Worm (Caenorhabditis elegans): ENCODE results near the gene nhr-225.

nhr-225 gene

DNA sequence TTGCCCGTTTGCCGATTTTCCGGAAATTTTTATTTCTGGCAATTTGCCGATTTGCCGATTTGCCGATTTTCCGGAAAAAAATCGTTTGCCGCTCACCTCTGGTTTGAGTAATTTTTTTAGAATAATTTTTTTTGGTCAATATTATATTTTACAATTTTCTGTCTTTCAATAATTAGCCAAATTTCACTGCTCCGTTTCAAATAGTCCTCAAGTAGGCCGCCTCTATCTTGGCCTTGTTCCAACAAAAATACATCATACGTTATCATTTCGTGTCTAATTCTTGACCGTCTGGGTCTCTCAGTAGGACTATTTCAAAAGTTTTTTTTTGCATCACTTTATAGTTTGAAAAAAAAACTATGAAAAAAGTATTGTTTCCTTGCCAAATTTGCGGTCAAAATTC is 2.0 kb upstream of the nhr-225 start, which contains the start of gene nhr-115:
Gene nhr-115 (plus strand): TSS at position 301 of the 400 bp plus-strand sequence.
- TF ChIP-seq dpl-1 (GFP tag; optimal IDR thresholded peaks at IDR 0.05) (no peak), mab-9 (GFP tag; IDR thresholded peaks at IDR 0.05) (no peak), hpl-2 (GFP tag; optimal IDR thresholded peaks at IDR 0.05) (no peak), ama-1 (optimal IDR thresholded peaks at IDR 0.05) (no peak), C04F5.9 (tag; optimal IDR thresholded peaks at IDR 0.05) (no peak), C34B4.2 (tag; optimal IDR thresholded peaks at IDR 0.05) (no peak)

DNA sequence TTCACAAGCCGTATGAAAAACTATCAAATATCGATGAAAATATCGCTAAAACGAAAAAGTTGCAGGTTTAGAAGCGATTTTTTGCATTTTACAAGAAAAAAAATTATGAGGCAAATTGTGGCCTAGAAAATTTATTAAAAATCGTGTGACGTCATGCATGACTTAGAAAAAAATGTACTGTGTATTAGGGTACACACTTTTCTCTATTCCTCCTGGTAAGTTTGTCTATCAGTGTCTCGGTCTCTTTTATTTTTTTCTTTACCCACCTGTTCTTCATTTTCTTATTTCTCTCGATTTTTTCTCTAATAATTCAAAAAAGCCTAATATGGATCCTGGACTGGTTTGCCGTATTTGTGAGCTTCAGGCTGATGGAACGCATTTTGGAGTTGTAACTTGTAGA is 5.2 kb downstream of the nhr-225 start, which contains the start of gene nhr-227:
Gene nhr-227 (plus strand): TSS at position 326 of the 400 bp plus-strand sequence.
- no peak for TF ChIP-seq ztf-4 (tag; optimal IDR thresholded peaks at IDR 0.05)
- TF ChIP-seq efl-1 (optimal IDR thresholded peaks at IDR 0.05) = no peak
- TF ChIP-seq efl-1 (GFP tag; optimal IDR thresholded peaks at IDR 0.05 in 1 of 2) = peak in 1 of 2 experiments; percentile 89

DNA sequence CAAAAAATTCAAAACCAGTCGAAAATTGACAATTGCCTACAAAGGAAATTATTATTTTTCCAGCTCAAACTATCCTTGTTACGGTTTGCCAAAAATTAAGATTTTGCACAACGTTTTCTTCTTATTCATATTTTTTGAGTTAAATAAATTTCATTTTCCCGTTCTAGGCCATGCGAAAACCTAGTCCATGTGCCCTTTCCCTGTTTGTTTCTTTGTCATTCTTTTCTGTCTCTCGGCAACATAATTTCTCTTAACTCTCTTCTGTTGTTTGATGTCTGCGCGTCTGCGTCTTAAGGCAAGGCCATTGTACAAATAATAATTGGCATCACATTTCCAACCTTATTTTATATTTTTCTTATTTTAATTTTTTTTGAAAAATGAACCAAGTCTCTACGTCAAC is 8.8 kb downstream of the nhr-225 start, which contains the start of gene nhr-228:
Gene nhr-228 (plus strand): TSS at position 261 of the 400 bp plus-strand sequence.
- TF ChIP-seq lin-14 (GFP tag; optimal IDR thresholded peaks at IDR 0.05) (peak; percentile 96), lin-35 (GFP tag; optimal IDR thresholded peaks at IDR 0.05) (peak; percentile 38 to 56), mep-1 (tag; optimal IDR thresholded peaks at IDR 0.05) (peak; percentile 64), swsn-7 (tag; optimal IDR thresholded peaks at IDR 0.05) (peak; percentile 23), dpl-1 (GFP tag; optimal IDR thresholded peaks at IDR 0.05) (peak in 2 of 3 experiments; percentile 9 to 56), nhr-28 (tag; optimal IDR thresholded peaks at IDR 0.05) (no peak), ceh-82 (tag; optimal IDR thresholded peaks at IDR 0.05) (peak in 1 of 3 experiments; percentile 50), skn-1 (tag; optimal IDR thresholded peaks at IDR 0.05) (peak; percentile 89), nhr-90 (tag; optimal IDR thresholded peaks at IDR 0.05; ENCODE audit: poor library complexity) (peak; percentile 10), ztf-4 (tag; optimal IDR thresholded peaks at IDR 0.05) (no peak), tlp-1 (tag; optimal IDR thresholded peaks at IDR 0.05) (no peak), snu-23 (GFP tag; optimal IDR thresholded peaks at IDR 0.05) (peak; percentile 62), zag-1 (tag; optimal IDR thresholded peaks at IDR 0.05) (no peak), unc-130 (tag; optimal IDR thresholded peaks at IDR 0.05) (peak; percentile 37), xbp-1 (tag; optimal IDR thresholded peaks at IDR 0.05) (peak; percentile 1), mdl-1 (tag; optimal IDR thresholded peaks at IDR 0.05) (peak in 1 of 2 experiments; percentile 7), lin-39 (tag; optimal IDR thresholded peaks at IDR 0.05) (no peak), aha-1 (tag; optimal IDR thresholded peaks at IDR 0.05) (no peak), lin-13 (GFP tag; optimal IDR thresholded peaks at IDR 0.05) (no peak), elt-3 (tag; optimal IDR thresholded peaks at IDR 0.05) (peak in 1 of 6 experiments; percentile 47), fos-1 (tag; optimal IDR thresholded peaks at IDR 0.05) (no peak), rnt-1 (tag; optimal IDR thresholded peaks at IDR 0.05) (peak; percentile 46), efl-1 (optimal IDR thresholded peaks at IDR 0.05) (peak; percentile 60 to 63), efl-1 (GFP tag; optimal IDR thresholded peaks at IDR 0.05 in 1 of 2) (peak; percentile 20 to 88), C16A3.4 (tag; optimal IDR thresholded peaks at IDR 0.05) (peak; percentile 45), fkh-8 (tag; optimal IDR thresholded peaks at IDR 0.05) (peak; percentile 35), tbx-2 (tag; optimal IDR thresholded peaks at IDR 0.05) (peak; percentile 30), ceh-90 (tag; optimal IDR thresholded peaks at IDR 0.05) (no peak), ets-5 (GFP tag; IDR thresholded peaks at IDR 0.05) (no peak), unc-98 (GFP tag; IDR thresholded peaks at IDR 0.05) (no peak), alr-1 (tag; optimal IDR thresholded peaks at IDR 0.05; ENCODE audit: borderline replicate concordance) (no peak), C34B4.2 (tag; optimal IDR thresholded peaks at IDR 0.05) (no peak), grh-1 (GFP tag; IDR thresholded peaks at IDR 0.05) (no peak), lsy-2 (tag; optimal IDR thresholded peaks at IDR 0.05) (peak; percentile 29 to 73), blmp-1 (tag; optimal IDR thresholded peaks at IDR 0.05) (peak; percentile 79), nhr-47 (tag; optimal IDR thresholded peaks at IDR 0.05) (peak; percentile 43), irx-1 (tag; optimal IDR thresholded peaks at IDR 0.05) (peak; percentile 30), nhr-20 (tag; optimal IDR thresholded peaks at IDR 0.05) (peak; percentile 67), nhr-71 (tag; optimal IDR thresholded peaks at IDR 0.05) (peak; percentile 63), pag-3 (tag; optimal IDR thresholded peaks at IDR 0.05; ENCODE audit: borderline replicate concordance, insufficient read depth) (peak; percentile 24)

Measured in whole organism, L1 larva.